Fruit fly (Drosophila melanogaster): Measurements from ENCODE around the gene CG33509.

The CG33509 gene

dm6 chr2L:21038723-21039122 is 47.6 kb downstream of the CG33509 start (continued):
- TF ChIP-seq Dek (tag; optimal IDR thresholded peaks at IDR 0.05) (peak; percentile 21), CG10959 (GFP tag; IDR thresholded peaks at IDR 0.05) (peak; percentile 51), Trl (optimal IDR thresholded peaks at IDR 0.05) (no peak), Trl (GFP tag; optimal IDR thresholded peaks at IDR 0.05) (peak; percentile 49), crol (GFP tag; IDR thresholded peaks at IDR 0.05) (no peak), yki (optimal IDR thresholded peaks at IDR 0.05) (no peak), CG16779 (GFP tag; IDR thresholded peaks at IDR 0.05) (no peak), CG31365 (tag; optimal IDR thresholded peaks at IDR 0.05) (peak; percentile 21), NK7.1 (GFP tag; optimal IDR thresholded peaks at IDR 0.05) (no peak), CG2875 (GFP tag; optimal IDR thresholded peaks at IDR 0.05) (peak; percentile 46), Elba2 (GFP tag; optimal IDR thresholded peaks at IDR 0.05) (no peak), org-1 (GFP tag; optimal IDR thresholded peaks at IDR 0.05) (peak; percentile 46), fd64A (GFP tag; optimal IDR thresholded peaks at IDR 0.05) (no peak), Kr (GFP tag; optimal IDR thresholded peaks at IDR 0.05) (no peak), sisA (GFP tag; IDR thresholded peaks at IDR 0.05) (peak; percentile 61), E2f2 (GFP tag; IDR thresholded peaks at IDR 0.05) (peak; percentile 29; the same call in 1 of the 2 replicates), Hr78 (GFP tag; optimal IDR thresholded peaks at IDR 0.05) (peak in 1 of 2 experiments; percentile 52), cato (GFP tag; optimal IDR thresholded peaks at IDR 0.05; ENCODE audit: borderline replicate concordance) (no peak), CG11695 (GFP tag; IDR thresholded peaks at IDR 0.05) (peak; percentile 80), Rfx (GFP tag; IDR thresholded peaks at IDR 0.05) (peak; percentile 71), h (optimal IDR thresholded peaks at IDR 0.05) (no peak), HHEX (GFP tag; optimal IDR thresholded peaks at IDR 0.05) (peak; percentile 52), D19B (GFP tag; optimal IDR thresholded peaks at IDR 0.05) (peak; percentile 31), wek (GFP tag; optimal IDR thresholded peaks at IDR 0.05) (no peak), CG17359 (tag; optimal IDR thresholded peaks at IDR 0.05) (peak; percentile 61), CG12219 (GFP tag; optimal IDR thresholded peaks at IDR 0.05) (peak; percentile 49), CG13296 (GFP tag; optimal IDR thresholded peaks at IDR 0.05) (peak; percentile 7), dati (GFP tag; IDR thresholded peaks at IDR 0.05) (0 out of 2 replicates have a peak, but pooled peaks have one; percentile 6), CG7357 (GFP tag; IDR thresholded peaks at IDR 0.05) (no peak; the same call in 2 of the 3 replicates), slp2 (GFP tag; optimal IDR thresholded peaks at IDR 0.05) (peak; percentile 32), dimm (GFP tag; IDR thresholded peaks at IDR 0.05) (no peak), emc (GFP tag; optimal IDR thresholded peaks at IDR 0.05) (no peak), p53 (GFP tag; optimal IDR thresholded peaks at IDR 0.05) (no peak), YL-1 (GFP tag; optimal IDR thresholded peaks at IDR 0.05) (no peak), CkIIα-i1 (GFP tag; IDR thresholded peaks at IDR 0.05) (no peak), tio (GFP tag; optimal IDR thresholded peaks at IDR 0.05) (peak; percentile 61), CG11093 (GFP tag; IDR thresholded peaks at IDR 0.05) (peak; percentile 38; the same call in 1 of the 3 replicates), NfI (GFP tag; optimal IDR thresholded peaks at IDR 0.05) (peak; percentile 70), CG16813 (GFP tag; IDR thresholded peaks at IDR 0.05; ENCODE audit: partially characterized antibody) (no peak), Myb (GFP tag; optimal IDR thresholded peaks at IDR 0.05) (peak; percentile 23), Nf-YC (tag; optimal IDR thresholded peaks at IDR 0.05) (no peak), nerfin-1 (tag; optimal IDR thresholded peaks at IDR 0.05) (peak; percentile 11), Bdp1 (GFP tag; optimal IDR thresholded peaks at IDR 0.05) (no peak), mirr (GFP tag; optimal IDR thresholded peaks at IDR 0.05) (no peak), hth (optimal IDR thresholded peaks at IDR 0.05) (no peak), CG3995 (GFP tag; optimal IDR thresholded peaks at IDR 0.05) (no peak), CG8478 (optimal IDR thresholded peaks at IDR 0.05) (no peak), dmrt99B (tag; optimal IDR thresholded peaks at IDR 0.05) (peak; percentile 67), HLHmδ (GFP tag; optimal IDR thresholded peaks at IDR 0.05) (no peak), CG4404 (GFP tag; IDR thresholded peaks at IDR 0.05) (peak; percentile 19; the same call in 1 of the 2 replicates), Neu2 (GFP tag; optimal IDR thresholded peaks at IDR 0.05; ENCODE audit: borderline replicate concordance) (no peak), Ets97D (GFP tag; optimal IDR thresholded peaks at IDR 0.05) (peak; percentile 5), sna (GFP tag; IDR thresholded peaks at IDR 0.05; ENCODE audit: partially characterized antibody) (no peak)
